Fruit fly (Drosophila melanogaster): Measurements from ENCODE around the gene CG17294.

CG17294 gene

dm6 chr2L:8384108-8384601 is 7.3 kb downstream of the CG17294 start, which contains the start of the genes Dad1 and CG13384 (continued):
- TF ChIP-seq lab (GFP tag; optimal IDR thresholded peaks at IDR 0.05) (peak; percentile 95), Awh (GFP tag; IDR thresholded peaks at IDR 0.05) (peak; percentile 68), CG34422 (GFP tag; IDR thresholded peaks at IDR 0.05) (peak; percentile 88), CG34224 (GFP tag; IDR thresholded peaks at IDR 0.05; ENCODE audit: partially characterized antibody) (peak; percentile 35; the same call in 2 of the 3 replicates), CG3995 (GFP tag; optimal IDR thresholded peaks at IDR 0.05) (peak; percentile 43), CG1647 (GFP tag; optimal IDR thresholded peaks at IDR 0.05) (peak; percentile 32), CG9727 (GFP tag; optimal IDR thresholded peaks at IDR 0.05) (peak; percentile 93), eve (GFP tag; optimal IDR thresholded peaks at IDR 0.05) (no peak), Elba2 (GFP tag; optimal IDR thresholded peaks at IDR 0.05) (peak; percentile 69), bowl (GFP tag; IDR thresholded peaks at IDR 0.05) (peak; percentile 48; the same call in 1 of the 2 replicates), CG33213 (GFP tag; optimal IDR thresholded peaks at IDR 0.05) (no peak), sc (optimal IDR thresholded peaks at IDR 0.05) (no peak), sc (GFP tag; optimal IDR thresholded peaks at IDR 0.05) (peak; percentile 72), Dad (GFP tag; optimal IDR thresholded peaks at IDR 0.05) (peak; percentile 44), CG15514 (GFP tag; optimal IDR thresholded peaks at IDR 0.05) (peak; percentile 89), Gug (GFP tag; IDR thresholded peaks at IDR 0.05) (peak; percentile 78), CG10366 (GFP tag; IDR thresholded peaks at IDR 0.05) (peak; percentile 87), CG12659 (GFP tag; optimal IDR thresholded peaks at IDR 0.05) (peak; percentile 97), sob (GFP tag; IDR thresholded peaks at IDR 0.05) (peak; percentile 93), CG2129 (GFP tag; IDR thresholded peaks at IDR 0.05; ENCODE audit: partially characterized antibody) (peak; percentile 13; the same call in 1 of the 2 replicates), Sin3A (optimal IDR thresholded peaks at IDR 0.05) (no peak), seq (GFP tag; IDR thresholded peaks at IDR 0.05) (peak; percentile 91), disco-r (GFP tag; optimal IDR thresholded peaks at IDR 0.05) (no peak), knrl (GFP tag; IDR thresholded peaks at IDR 0.05; ENCODE audit: partially characterized antibody) (peak; percentile 62), fru (optimal IDR thresholded peaks at IDR 0.05) (no peak), hth (optimal IDR thresholded peaks at IDR 0.05) (no peak), mam (GFP tag; optimal IDR thresholded peaks at IDR 0.05) (peak; percentile 69), CG31224 (GFP tag; IDR thresholded peaks at IDR 0.05) (peak; percentile 85), CG12299 (tag; optimal IDR thresholded peaks at IDR 0.05) (peak; percentile 93), CG4424 (GFP tag; optimal IDR thresholded peaks at IDR 0.05) (peak; percentile 92), dan (GFP tag; IDR thresholded peaks at IDR 0.05) (peak; percentile 63), CG1233 (GFP tag; optimal IDR thresholded peaks at IDR 0.05) (peak; percentile 91), Camta (GFP tag; optimal IDR thresholded peaks at IDR 0.05) (peak; percentile 56), lola (GFP tag; optimal IDR thresholded peaks at IDR 0.05) (peak in 1 of 3 experiments; percentile 93), CG7357 (GFP tag; IDR thresholded peaks at IDR 0.05) (peak; percentile 87), CG8944 (GFP tag; optimal IDR thresholded peaks at IDR 0.05) (peak; percentile 39), wek (GFP tag; optimal IDR thresholded peaks at IDR 0.05) (peak; percentile 15), zf30C (GFP tag; optimal IDR thresholded peaks at IDR 0.05) (peak; percentile 6), ind (GFP tag; optimal IDR thresholded peaks at IDR 0.05) (peak; percentile 92), gfzf (GFP tag; optimal IDR thresholded peaks at IDR 0.05) (peak; percentile 65), hbn (GFP tag; IDR thresholded peaks at IDR 0.05; ENCODE audit: partially characterized antibody) (no peak; the same call in 1 of the 2 replicates), CG11695 (GFP tag; IDR thresholded peaks at IDR 0.05) (peak; percentile 92), Usf (GFP tag; optimal IDR thresholded peaks at IDR 0.05) (peak; percentile 86), Nf-YC (tag; optimal IDR thresholded peaks at IDR 0.05) (peak; percentile 91), CG43689 (GFP tag; IDR thresholded peaks at IDR 0.05) (peak; percentile 72), lmd (GFP tag; IDR thresholded peaks at IDR 0.05) (peak; percentile 93), CG17328 (GFP tag; IDR thresholded peaks at IDR 0.05) (peak; percentile 87), CG34376 (GFP tag; optimal IDR thresholded peaks at IDR 0.05) (peak; percentile 93), btn (GFP tag; optimal IDR thresholded peaks at IDR 0.05) (no peak), CG3281 (GFP tag; optimal IDR thresholded peaks at IDR 0.05) (peak; percentile 95), dati (GFP tag; IDR thresholded peaks at IDR 0.05) (no peak), pnt (GFP tag; optimal IDR thresholded peaks at IDR 0.05) (no peak)
